Worm (Caenorhabditis elegans): Measurements from ENCODE around the gene M6.4.
A peak's percentile ranks its signal among the peaks of the same experiment; 100 is the strongest.

- peak in 1 of 2 experiments; percentile 11 for TF ChIP-seq efl-1 (optimal IDR thresholded peaks at IDR 0.05)
- no peak for TF ChIP-seq efl-1 (GFP tag; optimal IDR thresholded peaks at IDR 0.05 in 1 of 2)
- peak in 1 of 3 experiments; percentile 62 for TF ChIP-seq ceh-82 (tag; optimal IDR thresholded peaks at IDR 0.05)
- no peak for TF ChIP-seq unc-62 (GFP tag; optimal IDR thresholded peaks at IDR 0.05)
- TF ChIP-seq lin-13 (GFP tag; optimal IDR thresholded peaks at IDR 0.05) = no peak
- TF ChIP-seq nhr-90 (tag; optimal IDR thresholded peaks at IDR 0.05; ENCODE audit: poor library complexity) = no peak
- no peak for TF ChIP-seq lir-3 (tag; optimal IDR thresholded peaks at IDR 0.05; ENCODE audit: poor library complexity)
- no peak for TF ChIP-seq ztf-4 (tag; optimal IDR thresholded peaks at IDR 0.05)
- TF ChIP-seq alr-1 (tag; optimal IDR thresholded peaks at IDR 0.05; ENCODE audit: borderline replicate concordance) = no peak
- TF ChIP-seq lin-15B (tag; optimal IDR thresholded peaks at IDR 0.05) = no peak
- peak; percentile 71 for TF ChIP-seq sox-4 (tag; optimal IDR thresholded peaks at IDR 0.05)
- TF ChIP-seq snpc-4 (tag; optimal IDR thresholded peaks at IDR 0.05) = no peak
- no peak for TF ChIP-seq C16A3.4 (tag; optimal IDR thresholded peaks at IDR 0.05)
Measured at ce11 chrX:661727-662330, 32.8 kb downstream of the M6.4 start, which contains the start of gene rund-1.
